Worm (Caenorhabditis elegans) whole organism, L3 larva: Measurements from ENCODE around the gene Y48D7A.1.

ENCODE experiments used
- ZK546.5 ChIP-seq: sonication (generic microtip); optimal IDR thresholded peaks from 2 replicates; lab custom pipeline; 2017; ENCODE audit warnings: missing biosample characterization, missing genetic modification characterization
- ceh-28 ChIP-seq: fragments of 150-350 bp; optimal IDR thresholded peaks from 2 replicates; lab custom pipeline; 2014; ENCODE audit warnings: missing biosample characterization, missing genetic modification reagents, missing genetic modification characterization
- daf-12 ChIP-seq: fragments of 150-350 bp; optimal IDR thresholded peaks from 2 replicates; lab custom pipeline; 2014; ENCODE audit warnings: missing biosample characterization, missing genetic modification reagents, missing genetic modification characterization
- egl-27 ChIP-seq: sonication (generic microtip); optimal IDR thresholded peaks from 4 replicates; lab custom pipeline; 2017; ENCODE audit warnings: missing biosample characterization, missing genetic modification reagents, missing genetic modification characterization
- fos-1 ChIP-seq: fragments of 150-350 bp; optimal IDR thresholded peaks from 2 replicates; lab custom pipeline; 2014; ENCODE audit warnings: missing biosample characterization, missing genetic modification characterization
- lin-15B ChIP-seq: fragments of 150-350 bp; optimal IDR thresholded peaks from 2 replicates; lab custom pipeline; 2014; ENCODE audit warnings: missing biosample characterization, missing genetic modification characterization
- snpc-4 ChIP-seq: fragments of 150-350 bp; optimal IDR thresholded peaks from 2 replicates; lab custom pipeline; 2014; ENCODE audit warnings: missing biosample characterization, missing genetic modification characterization
- zag-1 ChIP-seq: fragments of 150-350 bp; optimal IDR thresholded peaks from 2 replicates; lab custom pipeline; 2014; ENCODE audit warnings: missing biosample characterization, missing genetic modification characterization

DNA sequence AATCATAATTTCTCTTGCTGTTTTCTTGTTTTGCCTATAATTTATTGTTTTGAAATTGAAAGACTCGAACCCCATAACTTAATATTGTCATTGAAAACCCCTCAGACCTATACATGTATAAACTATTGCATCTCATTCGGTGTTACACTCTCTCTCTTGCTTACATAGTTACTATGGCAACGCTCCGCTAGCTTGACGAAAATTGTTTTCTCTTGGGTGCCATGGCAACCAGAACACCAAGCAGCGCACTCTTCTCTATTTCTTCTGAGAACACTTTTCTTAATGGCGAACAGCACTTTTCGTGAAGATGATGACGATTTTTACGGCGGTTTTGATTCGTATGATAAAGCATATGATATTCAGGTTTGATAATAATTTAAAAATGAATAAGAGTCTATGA is 25.3 kb upstream of the Y48D7A.1 start, which contains the start of gene osm-5:
- TF ChIP-seq lin-15B (tag; lab: Kevin White, UChicago) (no peak), zag-1 (no peak), daf-12 (tag; lab: Kevin White, UChicago) (no peak), ceh-28 (tag; lab: Kevin White, UChicago) (no peak), snpc-4 (no peak), egl-27 (no peak), ZK546.5 (tag; lab: Kevin White, UChicago) (no peak), fos-1 (tag; lab: Kevin White, UChicago) (no peak)
